Fruit fly (Drosophila melanogaster) whole organism, adult: ENCODE measurements around the gene CG10357.

Experiments used
- CG11617 ChIP-seq: fragments of 200-800 bp; sonication (Bioruptor generic); optimal IDR thresholded peaks from 2 replicates; lab custom pipeline; 2017; ENCODE audit warnings: mild to moderate bottlenecking, missing biosample characterization, missing genetic modification reagents, missing genetic modification characterization
- CG12768 ChIP-seq: fragments of 200-800 bp; sonication (Bioruptor generic); optimal IDR thresholded peaks from 2 replicates; lab custom pipeline; 2017; ENCODE audit warnings: missing biosample characterization, missing genetic modification characterization, mild to moderate bottlenecking, moderate library complexity, missing genetic modification reagents
- CG14711 ChIP-seq: fragments of 200-800 bp; sonication (Bioruptor generic); optimal IDR thresholded peaks from 2 replicates; lab custom pipeline; 2018; ENCODE audit warnings: missing biosample characterization, mild to moderate bottlenecking, missing genetic modification characterization, moderate library complexity
- CG1620 ChIP-seq: fragments of 200-800 bp; sonication (Bioruptor generic); optimal IDR thresholded peaks from 2 replicates; lab custom pipeline; 2016; ENCODE audit warnings: missing biosample characterization, missing genetic modification characterization
- CG33017 ChIP-seq: fragments of 200-800 bp; sonication (Bioruptor generic); optimal IDR thresholded peaks from 2 replicates; lab custom pipeline; 2018; ENCODE audit warnings: missing biosample characterization, mild to moderate bottlenecking, missing genetic modification characterization, moderate library complexity
- CG5204 ChIP-seq: fragments of 200-800 bp; sonication (Bioruptor generic); optimal IDR thresholded peaks from 2 replicates; lab custom pipeline; 2016; ENCODE audit warnings: missing biosample characterization, missing genetic modification characterization
- CG7045 ChIP-seq: fragments of 200-800 bp; sonication (Bioruptor generic); optimal IDR thresholded peaks from 2 replicates; lab custom pipeline; 2017; ENCODE audit warnings: missing biosample characterization, mild to moderate bottlenecking, missing genetic modification characterization
- CG7101 ChIP-seq: fragments of 200-800 bp; sonication (Bioruptor generic); optimal IDR thresholded peaks from 2 replicates; lab custom pipeline; 2018; ENCODE audit warnings: missing biosample characterization, mild to moderate bottlenecking, missing genetic modification characterization, moderate library complexity
- Clk ChIP-seq: fragments of 200-800 bp; sonication (Bioruptor generic); optimal IDR thresholded peaks from 2 replicates; lab custom pipeline; 2017; ENCODE audit warnings: missing biosample characterization, missing genetic modification characterization
- Crg-1 ChIP-seq: fragments of 200-800 bp; sonication (Bioruptor generic); optimal IDR thresholded peaks from 2 replicates; lab custom pipeline; 2016; ENCODE audit warnings: missing biosample characterization, missing genetic modification characterization
- Hr96 ChIP-seq: fragments of 200-800 bp; sonication (Bioruptor generic); optimal IDR thresholded peaks from 2 replicates; lab custom pipeline; 2016; ENCODE audit warnings: missing biosample characterization, missing genetic modification characterization
- Mnt ChIP-seq: fragments of 200-800 bp; sonication (Bioruptor generic); optimal IDR thresholded peaks from 2 replicates; lab custom pipeline; 2016; ENCODE audit warnings: missing biosample characterization, mild to moderate bottlenecking, missing genetic modification characterization
- bab1 ChIP-seq: fragments of 200-800 bp; sonication (Bioruptor generic); optimal IDR thresholded peaks from 3 replicates; lab custom pipeline; 2019; ENCODE audit warnings: missing biosample characterization, mild to moderate bottlenecking, missing genetic modification characterization, moderate library complexity
- cic ChIP-seq: fragments of 200-800 bp; sonication (Bioruptor generic); optimal IDR thresholded peaks from 2 replicates; lab custom pipeline; 2017; ENCODE audit warnings: missing biosample characterization, mild to moderate bottlenecking, missing genetic modification characterization, moderate library complexity
- cnc ChIP-seq, 2 experiments: fragments of >200 bp; optimal IDR thresholded peaks; 2 replicates each; lab custom pipeline; 2017
- kay ChIP-seq: fragments of 200-800 bp; sonication (Bioruptor generic); peaks from one replicate; lab custom pipeline; 2016; ENCODE audit warnings: missing biosample characterization, missing genetic modification characterization, borderline replicate concordance
- ovo ChIP-seq: fragments of 200-800 bp; sonication (Bioruptor generic); optimal IDR thresholded peaks from 2 replicates; lab custom pipeline; 2016; ENCODE audit warnings: missing biosample characterization, missing genetic modification characterization
- pad ChIP-seq: fragments of 200-800 bp; sonication (Bioruptor generic); optimal IDR thresholded peaks from 3 replicates; lab custom pipeline; 2017; ENCODE audit warnings: missing biosample characterization, missing genetic modification characterization, mild to moderate bottlenecking, moderate library complexity, missing genetic modification reagents
- tj ChIP-seq: fragments of 200-800 bp; sonication (Bioruptor generic); optimal IDR thresholded peaks from 3 replicates; lab custom pipeline; 2017; ENCODE audit warnings: missing biosample characterization, mild to moderate bottlenecking, missing genetic modification characterization, moderate library complexity
- toe ChIP-seq: fragments of 200-800 bp; sonication (Bioruptor generic); optimal IDR thresholded peaks from 2 replicates; lab custom pipeline; 2016; ENCODE audit warnings: missing biosample characterization, missing genetic modification characterization

CG10357 gene

DNA sequence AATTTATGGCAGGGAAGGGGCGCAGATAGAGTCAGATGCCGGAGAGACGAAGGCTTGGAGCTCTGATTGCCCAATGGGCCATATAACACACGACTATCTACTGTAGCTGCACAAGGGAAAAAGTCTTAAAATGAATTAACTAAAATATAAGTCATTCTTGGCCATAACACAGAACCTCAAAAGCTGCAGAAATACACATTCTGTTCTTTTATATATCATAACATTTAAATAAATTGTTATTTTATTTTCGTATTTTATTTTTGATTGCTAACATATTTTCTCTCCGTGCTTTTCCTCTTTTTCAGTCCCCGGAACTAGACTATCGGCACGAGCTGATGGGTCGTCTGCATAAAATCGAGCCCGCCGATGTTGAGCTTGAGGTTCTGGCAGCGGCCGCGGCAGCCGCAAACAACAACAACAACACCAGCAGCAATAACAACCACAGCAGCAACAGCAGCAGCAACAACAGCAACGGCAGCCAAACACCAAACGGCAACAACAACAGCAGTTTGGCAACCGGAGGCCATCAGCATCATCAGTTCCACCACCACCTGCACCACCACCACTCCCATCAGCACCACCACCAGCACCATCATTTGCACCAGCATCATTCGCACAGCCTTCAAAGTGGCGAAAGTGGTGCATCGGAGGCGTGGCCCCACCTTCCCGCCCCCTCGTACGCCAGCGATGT, 29.3 kb downstream of the CG10357 start:
- TF ChIP-seq CG11617 (no peak), cic (no peak), ovo (no peak), tj (GFP tag; lab: Kevin White, UChicago) (no peak), Crg-1 (GFP tag; lab: Kevin White, UChicago) (no peak), cnc (optimal IDR thresholded peaks at IDR 0.05; lab: Kevin White, UChicago) (no peak), CG33017 (tag; lab: Kevin White, UChicago) (no peak), CG7045 (GFP tag; lab: Kevin White, UChicago) (no peak), Hr96 (GFP tag; lab: Kevin White, UChicago) (no peak), kay (GFP tag; lab: Kevin White, UChicago) (no peak), CG1620 (no peak), CG14711 (tag; lab: Kevin White, UChicago) (no peak), toe (no peak), Mnt (GFP tag; lab: Kevin White, UChicago) (no peak), CG5204 (GFP tag; lab: Kevin White, UChicago) (no peak), pad (GFP tag; lab: Kevin White, UChicago) (no peak), bab1 (GFP tag; lab: Kevin White, UChicago) (no peak), CG12768 (GFP tag; lab: Kevin White, UChicago) (no peak)

DNA sequence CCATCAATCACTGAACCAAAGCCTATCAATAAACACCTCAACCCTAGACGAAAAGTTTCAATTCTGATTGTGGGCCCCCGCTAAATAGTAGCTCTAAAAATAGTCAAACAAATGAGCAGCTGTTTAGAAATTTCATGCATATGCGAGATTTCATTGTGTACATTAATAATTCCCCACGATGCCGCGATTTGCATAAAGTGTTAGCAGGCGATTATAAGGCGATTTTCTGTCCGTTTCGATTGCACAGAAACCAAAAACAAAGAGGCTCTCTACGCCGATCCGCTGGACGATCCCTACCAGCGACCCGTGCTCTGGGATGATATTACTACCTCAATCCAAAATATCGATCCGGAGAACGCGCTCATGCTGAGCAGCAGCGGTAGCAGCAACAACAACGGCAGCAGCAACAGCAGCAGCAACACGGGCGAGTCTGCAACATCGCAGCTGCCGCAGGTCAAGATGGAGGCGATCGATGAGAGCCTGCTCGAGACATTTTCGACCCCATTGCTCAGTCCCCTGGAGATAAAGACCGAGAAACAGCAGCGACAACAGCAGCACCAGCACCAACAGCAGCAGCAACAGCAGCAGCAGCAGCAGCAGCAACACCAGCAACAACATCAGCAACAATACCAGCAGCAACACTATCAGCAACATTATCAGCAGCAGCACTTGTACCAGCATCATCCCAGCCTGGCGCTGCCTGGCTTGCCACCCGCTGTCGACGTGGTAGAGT, 30.6 kb downstream of the CG10357 start:
- TF ChIP-seq CG5204 (GFP tag; lab: Kevin White, UChicago) (no peak), CG33017 (tag; lab: Kevin White, UChicago) (no peak), ovo (no peak), cnc (optimal IDR thresholded peaks at IDR 0.05; lab: Kevin White, UChicago) (no peak), CG1620 (no peak), bab1 (GFP tag; lab: Kevin White, UChicago) (no peak)

DNA sequence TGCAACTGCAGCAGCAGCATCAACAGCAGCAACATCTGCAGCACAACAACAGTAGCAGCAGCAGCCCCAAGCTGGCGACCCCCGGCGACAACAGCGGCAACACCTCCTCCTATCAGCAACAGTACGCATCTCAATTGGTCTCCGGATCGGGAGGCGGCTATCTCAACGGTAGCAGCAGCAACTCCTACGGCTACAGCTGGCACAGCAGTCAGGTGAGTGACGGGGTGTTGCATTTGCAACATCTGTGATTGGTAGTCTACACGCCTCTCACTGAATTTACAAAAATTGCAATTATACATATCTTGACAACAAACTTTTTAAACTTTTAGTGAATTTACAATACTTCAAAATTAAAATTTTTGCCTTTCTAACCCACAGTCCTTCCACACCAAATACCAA, 31.2 kb downstream of the CG10357 start:
- TF ChIP-seq Hr96 (GFP tag; lab: Kevin White, UChicago) (no peak), CG1620 (no peak), pad (GFP tag; lab: Kevin White, UChicago) (no peak), CG14711 (tag; lab: Kevin White, UChicago) (no peak), CG12768 (GFP tag; lab: Kevin White, UChicago) (no peak), CG11617 (no peak), cnc (optimal IDR thresholded peaks at IDR 0.05; lab: Kevin White, UChicago) (no peak), Clk (GFP tag; lab: Kevin White, UChicago) (no peak)

DNA sequence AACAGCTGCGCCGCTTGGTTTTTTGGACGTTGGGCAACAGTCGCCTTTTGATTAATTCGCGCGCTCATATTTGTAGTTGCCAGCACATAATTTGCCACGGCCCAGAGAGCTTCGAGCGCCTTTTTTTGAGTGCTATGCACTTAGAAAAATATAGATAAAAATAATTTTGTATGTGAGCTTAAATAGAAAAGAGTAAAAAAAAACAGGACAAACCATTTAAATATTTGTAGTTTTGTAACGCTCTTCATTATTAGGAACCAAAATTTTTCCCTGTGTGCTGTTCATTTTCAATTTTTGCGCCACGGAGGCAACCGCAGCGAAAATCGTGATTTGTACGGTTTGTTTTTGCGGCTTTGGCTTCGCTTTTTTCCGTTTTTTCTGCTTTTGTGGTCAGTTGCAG, 34.3 kb downstream of the CG10357 start:
- no peak for TF ChIP-seq tj (GFP tag; lab: Kevin White, UChicago)
- TF ChIP-seq CG33017 (tag; lab: Kevin White, UChicago), result no peak
- TF ChIP-seq Mnt (GFP tag; lab: Kevin White, UChicago), result no peak
- TF ChIP-seq Clk (GFP tag; lab: Kevin White, UChicago), result no peak
- TF ChIP-seq pad (GFP tag; lab: Kevin White, UChicago), result no peak

DNA sequence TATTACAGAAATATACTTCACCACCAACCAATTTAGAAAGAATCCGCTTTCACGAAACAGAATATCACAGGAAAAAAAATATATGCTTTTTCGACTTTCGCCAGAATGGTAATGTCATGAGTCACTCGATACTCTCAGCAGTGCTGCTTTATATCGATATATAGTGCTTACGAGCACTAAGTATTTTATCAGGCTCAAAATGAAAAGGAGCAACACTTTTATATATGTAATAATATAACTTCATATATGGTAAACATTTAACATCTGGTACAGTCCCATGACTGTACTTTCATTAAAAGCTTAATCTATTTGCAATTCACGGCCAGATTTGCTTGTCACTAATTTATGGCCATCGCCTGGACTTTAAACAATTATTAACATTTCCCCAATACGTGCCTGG, 39.5 kb downstream of the CG10357 start, which contains the start of gene CG10862:
Gene CG10862 (minus strand): TSS at position 101 of the 400 bp plus-strand sequence.
- TF ChIP-seq CG12768 (GFP tag; lab: Kevin White, UChicago) (no peak), Hr96 (GFP tag; lab: Kevin White, UChicago) (no peak)

DNA sequence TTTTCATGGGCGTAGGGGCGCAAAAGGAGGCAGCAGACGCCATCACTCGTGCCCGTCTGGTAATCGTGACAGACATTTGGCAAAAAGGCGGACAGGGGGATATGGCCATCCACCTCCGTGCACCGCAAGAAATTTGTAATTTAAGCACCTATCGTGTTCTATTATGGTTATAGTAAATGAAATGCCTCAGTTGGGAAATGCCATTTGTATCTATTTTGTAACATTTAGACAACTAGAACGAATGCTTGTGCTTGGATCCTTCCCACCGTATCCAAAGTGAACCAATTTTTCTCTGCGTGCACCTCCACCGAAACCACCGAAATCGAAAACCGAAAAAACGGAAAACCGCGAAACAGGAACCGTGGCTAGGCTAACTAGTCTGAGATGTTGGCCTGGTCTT, 41.7 kb downstream of the CG10357 start:
- TF ChIP-seq cnc (optimal IDR thresholded peaks at IDR 0.05; lab: Kevin White, UChicago) (no peak), CG12768 (GFP tag; lab: Kevin White, UChicago) (no peak), Hr96 (GFP tag; lab: Kevin White, UChicago) (no peak), toe (no peak), tj (GFP tag; lab: Kevin White, UChicago) (no peak), CG7101 (tag; lab: Kevin White, UChicago) (no peak), ovo (no peak)

DNA sequence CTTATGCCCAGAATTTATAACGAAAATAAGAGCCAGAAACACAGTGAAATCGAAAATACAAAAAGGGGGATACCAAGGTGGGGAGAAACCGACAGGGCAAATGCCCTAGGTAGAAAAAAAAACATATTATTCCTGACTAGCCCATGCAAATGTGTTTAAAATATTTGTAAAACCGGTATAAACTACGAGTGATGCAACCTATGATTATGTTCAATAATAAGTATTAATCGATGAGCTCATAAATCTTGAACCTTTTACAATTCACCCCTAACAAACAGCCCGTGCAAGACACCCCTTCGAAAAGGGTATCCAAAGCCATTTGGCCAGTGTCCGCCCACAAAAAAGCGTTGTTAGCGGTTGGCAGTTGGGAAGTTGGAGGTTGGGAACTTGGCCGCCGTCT, 42.7 kb downstream of the CG10357 start:
- TF ChIP-seq cic, result no peak
- TF ChIP-seq CG5204 (GFP tag; lab: Kevin White, UChicago), result no peak
- no peak for TF ChIP-seq bab1 (GFP tag; lab: Kevin White, UChicago)
- TF ChIP-seq Clk (GFP tag; lab: Kevin White, UChicago), result no peak
- TF ChIP-seq ovo, result no peak
- no peak for TF ChIP-seq CG1620
- no peak for TF ChIP-seq toe
- no peak for TF ChIP-seq CG7101 (tag; lab: Kevin White, UChicago)
- no peak for TF ChIP-seq kay (GFP tag; lab: Kevin White, UChicago)
